Fruit fly (Drosophila melanogaster): Measurements from ENCODE around the gene CG11664.
A peak's percentile ranks its signal among the peaks of the same experiment; 100 is the strongest.

Gene CG11664

dm6 chrX:862308-862707 is 13.2 kb upstream of the CG11664 start, which contains the start of gene CG14634:
TSS of gene CG14634 (plus strand) at chrX:862608.
- TF ChIP-seq Pif1A (GFP tag; optimal IDR thresholded peaks at IDR 0.05) (no peak), Ets98B (GFP tag; IDR thresholded peaks at IDR 0.05) (no peak), Snoo (tag; optimal IDR thresholded peaks at IDR 0.05) (no peak), rn (GFP tag; IDR thresholded peaks at IDR 0.05) (no peak), CG17806 (tag; optimal IDR thresholded peaks at IDR 0.05) (no peak), D1 (tag; optimal IDR thresholded peaks at IDR 0.05) (no peak), CG9948 (tag; optimal IDR thresholded peaks at IDR 0.05) (no peak), CG8159 (tag; optimal IDR thresholded peaks at IDR 0.05) (no peak), gl (tag; optimal IDR thresholded peaks at IDR 0.05) (no peak), Pif1B (GFP tag; optimal IDR thresholded peaks at IDR 0.05) (no peak), EcR (GFP tag; optimal IDR thresholded peaks at IDR 0.05) (no peak), CG4496 (GFP tag; IDR thresholded peaks at IDR 0.05) (no peak)

- no peak for TF ChIP-seq CG4496 (GFP tag; IDR thresholded peaks at IDR 0.05)
- TF ChIP-seq rn (GFP tag; IDR thresholded peaks at IDR 0.05) = no peak
- no peak for TF ChIP-seq EcR (GFP tag; optimal IDR thresholded peaks at IDR 0.05)
- no peak for TF ChIP-seq CG8159 (tag; optimal IDR thresholded peaks at IDR 0.05)
- no peak for TF ChIP-seq Ets98B (GFP tag; IDR thresholded peaks at IDR 0.05)
- no peak for TF ChIP-seq CG9948 (tag; optimal IDR thresholded peaks at IDR 0.05)
Observed at dm6 chrX:868441-868840, 7.1 kb upstream of the CG11664 start.

dm6 chrX:873739-874138 is 1.8 kb upstream of the CG11664 start:
- TF ChIP-seq Ets98B (GFP tag; IDR thresholded peaks at IDR 0.05) (no peak), CG15710 (tag; optimal IDR thresholded peaks at IDR 0.05) (peak; percentile 27), EcR (GFP tag; optimal IDR thresholded peaks at IDR 0.05) (no peak), CG4496 (GFP tag; IDR thresholded peaks at IDR 0.05) (0 out of 3 replicates have a peak, but pooled peaks have one; percentile 22), Pif1A (GFP tag; optimal IDR thresholded peaks at IDR 0.05) (peak; percentile 27), CG9948 (tag; optimal IDR thresholded peaks at IDR 0.05) (no peak), CG34367 (tag; optimal IDR thresholded peaks at IDR 0.05) (no peak), Pif1B (GFP tag; optimal IDR thresholded peaks at IDR 0.05) (no peak), CG13204 (GFP tag; optimal IDR thresholded peaks at IDR 0.05) (no peak), CG32121 (GFP tag; IDR thresholded peaks at IDR 0.05) (no peak), gl (tag; optimal IDR thresholded peaks at IDR 0.05) (no peak), rn (GFP tag; IDR thresholded peaks at IDR 0.05) (no peak), CG10348 (GFP tag; IDR thresholded peaks at IDR 0.05) (no peak), fd96Ca (GFP tag; IDR thresholded peaks at IDR 0.05) (no peak), CG14655 (GFP tag; optimal IDR thresholded peaks at IDR 0.05) (peak; percentile 15), Snoo (tag; optimal IDR thresholded peaks at IDR 0.05) (no peak), CG8159 (tag; optimal IDR thresholded peaks at IDR 0.05) (peak; percentile 42), CG12605 (GFP tag; IDR thresholded peaks at IDR 0.05) (no peak), CG17806 (tag; optimal IDR thresholded peaks at IDR 0.05) (no peak), CG8301 (tag; optimal IDR thresholded peaks at IDR 0.05) (no peak), D1 (tag; optimal IDR thresholded peaks at IDR 0.05) (no peak)

- TF ChIP-seq CG13204 (GFP tag; optimal IDR thresholded peaks at IDR 0.05) = no peak
- TF ChIP-seq CG8159 (tag; optimal IDR thresholded peaks at IDR 0.05) = no peak
- TF ChIP-seq CG4496 (GFP tag; IDR thresholded peaks at IDR 0.05) = no peak
- no peak for TF ChIP-seq Ets98B (GFP tag; IDR thresholded peaks at IDR 0.05)
- no peak for TF ChIP-seq rn (GFP tag; IDR thresholded peaks at IDR 0.05)
- no peak for TF ChIP-seq CG15710 (tag; optimal IDR thresholded peaks at IDR 0.05)
- no peak for TF ChIP-seq Snoo (tag; optimal IDR thresholded peaks at IDR 0.05)
- no peak for TF ChIP-seq Pif1A (GFP tag; optimal IDR thresholded peaks at IDR 0.05)
- TF ChIP-seq EcR (GFP tag; optimal IDR thresholded peaks at IDR 0.05) = no peak
- TF ChIP-seq gl (tag; optimal IDR thresholded peaks at IDR 0.05) = no peak
- TF ChIP-seq D1 (tag; optimal IDR thresholded peaks at IDR 0.05) = no peak
- TF ChIP-seq Pif1B (GFP tag; optimal IDR thresholded peaks at IDR 0.05) = no peak
- TF ChIP-seq CG34367 (tag; optimal IDR thresholded peaks at IDR 0.05) = no peak
- TF ChIP-seq CG17806 (tag; optimal IDR thresholded peaks at IDR 0.05) = no peak
- TF ChIP-seq CG10348 (GFP tag; IDR thresholded peaks at IDR 0.05) = no peak
- TF ChIP-seq CG8301 (tag; optimal IDR thresholded peaks at IDR 0.05) = no peak
- TF ChIP-seq fd96Ca (GFP tag; IDR thresholded peaks at IDR 0.05) = no peak
- no peak for TF ChIP-seq CG12605 (GFP tag; IDR thresholded peaks at IDR 0.05)
- TF ChIP-seq CG32121 (GFP tag; IDR thresholded peaks at IDR 0.05) = no peak
Observed at dm6 chrX:894182-894581, 18.6 kb downstream of the CG11664 start, which contains the start of gene CG11663. TSS of gene CG11663 (plus strand) at chrX:894482.

- TF ChIP-seq gl (tag; optimal IDR thresholded peaks at IDR 0.05) = no peak
- no peak for TF ChIP-seq fd96Ca (GFP tag; IDR thresholded peaks at IDR 0.05)
- no peak for TF ChIP-seq CG13204 (GFP tag; optimal IDR thresholded peaks at IDR 0.05)
- no peak for TF ChIP-seq D1 (tag; optimal IDR thresholded peaks at IDR 0.05)
- no peak for TF ChIP-seq CG15710 (tag; optimal IDR thresholded peaks at IDR 0.05)
- TF ChIP-seq CG4496 (GFP tag; IDR thresholded peaks at IDR 0.05) = no peak; the same call in 2 of the 3 replicates
- no peak for TF ChIP-seq Pif1A (GFP tag; optimal IDR thresholded peaks at IDR 0.05)
- TF ChIP-seq CG12605 (GFP tag; IDR thresholded peaks at IDR 0.05) = 0 out of 2 replicates have a peak, but pooled peaks have one; percentile 24
- no peak for TF ChIP-seq Snoo (tag; optimal IDR thresholded peaks at IDR 0.05)
- TF ChIP-seq EcR (GFP tag; optimal IDR thresholded peaks at IDR 0.05) = peak; percentile 81
- no peak for TF ChIP-seq CG8159 (tag; optimal IDR thresholded peaks at IDR 0.05)
- peak; percentile 46 for TF ChIP-seq Ets98B (GFP tag; IDR thresholded peaks at IDR 0.05)
- TF ChIP-seq Pif1B (GFP tag; optimal IDR thresholded peaks at IDR 0.05) = peak; percentile 47
- TF ChIP-seq CG10348 (GFP tag; IDR thresholded peaks at IDR 0.05) = no peak
- TF ChIP-seq CG8301 (tag; optimal IDR thresholded peaks at IDR 0.05) = no peak
- TF ChIP-seq CG9948 (tag; optimal IDR thresholded peaks at IDR 0.05) = no peak
- TF ChIP-seq CG17806 (tag; optimal IDR thresholded peaks at IDR 0.05) = peak; percentile 19
- TF ChIP-seq CG14655 (GFP tag; optimal IDR thresholded peaks at IDR 0.05) = no peak
- no peak for TF ChIP-seq CG32121 (GFP tag; IDR thresholded peaks at IDR 0.05)
- no peak for TF ChIP-seq rn (GFP tag; IDR thresholded peaks at IDR 0.05)
- no peak for TF ChIP-seq CG34367 (tag; optimal IDR thresholded peaks at IDR 0.05)
Observed at dm6 chrX:898367-898766, 22.8 kb downstream of the CG11664 start.

Measured in whole organism, pupa.